Worm (Caenorhabditis elegans): ENCODE data around the gene aldo-2.

The aldo-2 gene

DNA sequence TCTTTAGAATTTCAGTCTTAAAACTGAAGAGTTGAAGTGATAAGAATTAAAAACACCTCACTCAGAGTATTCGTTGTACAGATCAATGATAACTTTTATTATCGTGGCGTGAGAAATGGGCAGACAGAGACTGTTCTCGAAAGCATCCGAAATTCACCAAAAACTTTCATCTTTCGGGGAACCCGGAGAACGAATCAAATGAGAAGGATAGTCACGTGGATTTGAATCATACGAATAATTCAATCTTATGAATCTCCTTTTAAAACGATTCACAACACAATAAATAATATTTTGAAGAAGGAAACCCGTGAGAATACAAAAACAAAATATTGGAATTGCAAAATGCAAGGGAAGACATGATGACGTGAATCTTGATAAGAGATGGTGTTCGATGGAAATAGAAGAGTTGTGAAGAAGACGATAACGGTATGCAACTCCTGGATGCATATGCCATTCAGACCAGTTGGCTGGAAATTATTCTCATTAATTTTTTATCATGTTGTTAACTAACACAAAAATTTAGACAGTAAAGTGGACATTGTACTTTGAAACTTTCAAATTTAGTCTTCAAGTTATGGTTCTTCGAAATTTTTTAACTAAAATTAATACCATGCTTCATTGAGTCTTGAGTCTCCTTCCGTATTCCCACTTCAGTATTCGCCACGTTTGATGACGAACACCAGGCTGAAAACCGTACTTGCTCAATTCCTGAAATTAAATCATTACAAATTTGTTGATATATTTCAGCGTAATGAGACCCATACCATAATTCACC lies 629 bp upstream of the aldo-2 start:
- TF ChIP-seq nhr-20 (tag; optimal IDR thresholded peaks at IDR 0.05), result peak; percentile 63
- peak; percentile 38 for TF ChIP-seq nhr-85 (tag)
- TF ChIP-seq egl-13 (tag; optimal IDR thresholded peaks at IDR 0.05), result no peak
- TF ChIP-seq snu-23 (GFP tag; optimal IDR thresholded peaks at IDR 0.05), result peak; percentile 65
- TF ChIP-seq ceh-90 (tag; optimal IDR thresholded peaks at IDR 0.05), result no peak
- no peak for TF ChIP-seq nhr-77 (tag; optimal IDR thresholded peaks at IDR 0.05)
- no peak for TF ChIP-seq lsy-2 (tag; optimal IDR thresholded peaks at IDR 0.05)
- no peak for TF ChIP-seq hlh-17 (GFP tag; optimal IDR thresholded peaks at IDR 0.05; ENCODE audit: borderline replicate concordance)
- peak; percentile 58 for TF ChIP-seq nhr-90 (tag; optimal IDR thresholded peaks at IDR 0.05; ENCODE audit: poor library complexity)
- TF ChIP-seq lin-14 (GFP tag; optimal IDR thresholded peaks at IDR 0.05), result peak; percentile 31
- peak; percentile 38 for TF ChIP-seq elt-2 (tag; optimal IDR thresholded peaks at IDR 0.05)
- TF ChIP-seq elt-3 (tag; optimal IDR thresholded peaks at IDR 0.05), result peak in 4 of 6 experiments; percentile 10 to 61 (median 28)
- peak; percentile 27 for TF ChIP-seq nhr-19 (GFP tag; conservative IDR thresholded peaks at IDR 0.05)
- no peak for TF ChIP-seq efl-1 (optimal IDR thresholded peaks at IDR 0.05)
- TF ChIP-seq efl-1 (GFP tag; optimal IDR thresholded peaks at IDR 0.05 in 1 of 2), result peak in 1 of 2 experiments; percentile 78
- TF ChIP-seq nhr-11 (tag; optimal IDR thresholded peaks at IDR 0.05), result no peak
- TF ChIP-seq mdl-1 (tag; optimal IDR thresholded peaks at IDR 0.05), result peak in 1 of 2 experiments; percentile 0
- TF ChIP-seq grh-1 (GFP tag; IDR thresholded peaks at IDR 0.05), result peak; percentile 26; the same call in 1 of the 2 replicates
- TF ChIP-seq blmp-1 (tag; optimal IDR thresholded peaks at IDR 0.05), result peak; percentile 90
- no peak for TF ChIP-seq mab-9 (GFP tag; IDR thresholded peaks at IDR 0.05)
- no peak for TF ChIP-seq ces-1 (GFP tag; optimal IDR thresholded peaks at IDR 0.05)
- TF ChIP-seq vab-15 (tag; optimal IDR thresholded peaks at IDR 0.05), result no peak
- TF ChIP-seq mep-1 (tag; optimal IDR thresholded peaks at IDR 0.05), result peak; percentile 21
- TF ChIP-seq nhr-71 (tag; optimal IDR thresholded peaks at IDR 0.05), result peak; percentile 73
- peak in 1 of 2 experiments; percentile 62 for TF ChIP-seq lin-35 (GFP tag; optimal IDR thresholded peaks at IDR 0.05)
- TF ChIP-seq pag-3 (tag; optimal IDR thresholded peaks at IDR 0.05; ENCODE audit: borderline replicate concordance, insufficient read depth), result no peak

DNA sequence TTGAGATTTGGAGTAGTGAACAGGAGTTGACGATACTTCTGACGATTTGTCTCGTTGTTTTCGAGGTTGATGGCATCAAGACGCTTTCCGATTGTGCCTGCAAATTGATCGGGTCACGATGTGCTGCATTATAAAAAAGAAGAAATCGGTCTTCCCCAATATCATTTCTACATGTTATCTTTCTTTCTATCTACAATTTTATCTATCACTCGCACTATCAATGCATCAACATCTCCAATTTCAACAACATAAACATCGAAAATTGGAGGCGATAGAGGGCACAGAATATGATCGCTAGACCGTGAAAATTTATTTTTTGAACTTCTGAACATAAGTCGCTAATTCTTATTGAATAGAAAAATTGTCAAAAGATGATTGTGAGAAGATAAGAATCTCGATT lies 720 bp downstream of the aldo-2 start:
- TF ChIP-seq efl-1 (optimal IDR thresholded peaks at IDR 0.05) (no peak), efl-1 (GFP tag; optimal IDR thresholded peaks at IDR 0.05 in 1 of 2) (peak in 1 of 2 experiments; percentile 32), lin-35 (GFP tag; optimal IDR thresholded peaks at IDR 0.05) (no peak), elt-2 (tag; optimal IDR thresholded peaks at IDR 0.05) (peak; percentile 42), fos-1 (tag; optimal IDR thresholded peaks at IDR 0.05) (no peak)

DNA sequence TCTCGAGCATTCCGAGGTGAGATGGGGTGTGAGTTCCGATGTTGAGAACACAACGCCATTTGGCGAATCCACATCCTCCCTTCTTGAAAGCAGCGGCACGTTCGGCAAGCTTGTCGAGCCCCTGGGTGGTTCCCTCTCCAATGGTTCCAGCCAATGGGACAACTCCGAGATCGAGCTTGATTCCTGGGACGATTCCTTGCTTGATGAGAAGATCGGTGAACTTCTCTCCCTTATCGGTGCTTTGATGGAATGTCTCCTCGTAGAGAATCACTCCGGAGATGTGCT lies 1.1 kb downstream of the aldo-2 start:
- TF ChIP-seq nhr-85 (tag) (peak; percentile 36), ces-1 (GFP tag; optimal IDR thresholded peaks at IDR 0.05) (no peak)

DNA sequence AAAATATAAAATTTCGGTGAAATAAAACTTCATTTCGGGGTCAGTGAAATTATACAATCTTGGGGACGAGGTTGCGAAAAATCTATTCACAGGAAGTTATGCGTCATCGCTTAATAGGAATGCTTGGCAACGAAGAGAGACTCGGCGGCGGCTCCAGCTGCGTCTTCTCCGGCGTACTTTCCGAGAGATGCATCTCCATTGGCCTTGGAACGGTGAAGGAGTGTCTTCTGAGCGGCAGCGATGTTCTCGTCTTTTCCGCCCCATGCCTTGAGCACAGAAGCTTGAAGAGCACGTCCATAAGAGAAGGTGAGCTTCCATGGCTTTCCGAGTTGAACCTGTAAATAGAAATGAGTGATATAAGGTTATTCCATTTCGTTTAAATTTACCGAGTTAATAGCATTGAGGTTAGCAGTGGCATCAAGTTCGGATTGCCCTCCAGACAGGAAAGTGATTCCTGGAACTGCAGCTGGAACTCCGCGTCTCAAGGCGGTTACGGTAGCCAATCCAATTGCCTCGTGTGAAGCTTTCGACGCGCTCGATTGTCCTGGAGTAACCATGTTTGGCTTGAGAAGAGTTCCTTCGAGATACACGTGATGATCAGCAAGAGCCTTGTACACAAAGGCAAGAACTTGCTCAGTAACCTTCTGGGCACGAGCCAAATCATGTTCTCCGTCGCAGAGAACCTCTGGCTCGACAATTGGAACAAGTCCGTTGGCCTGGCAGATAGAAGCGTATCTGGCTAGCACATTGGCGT lies 1.6 kb downstream of the aldo-2 start:
- TF ChIP-seq fos-1 (tag; optimal IDR thresholded peaks at IDR 0.05), result no peak
- no peak for TF ChIP-seq lin-35 (GFP tag; optimal IDR thresholded peaks at IDR 0.05)
- TF ChIP-seq jun-1 (tag; optimal IDR thresholded peaks at IDR 0.05), result no peak
- TF ChIP-seq efl-1 (optimal IDR thresholded peaks at IDR 0.05), result no peak
- TF ChIP-seq efl-1 (GFP tag; optimal IDR thresholded peaks at IDR 0.05 in 1 of 2), result peak in 1 of 2 experiments; percentile 77
- TF ChIP-seq unc-86 (tag; optimal IDR thresholded peaks at IDR 0.05), result no peak
- TF ChIP-seq egl-27 (tag; optimal IDR thresholded peaks at IDR 0.05), result no peak
- no peak for TF ChIP-seq elt-2 (tag; optimal IDR thresholded peaks at IDR 0.05)
- peak; percentile 19 for TF ChIP-seq dsc-1 (tag; optimal IDR thresholded peaks at IDR 0.05)

DNA sequence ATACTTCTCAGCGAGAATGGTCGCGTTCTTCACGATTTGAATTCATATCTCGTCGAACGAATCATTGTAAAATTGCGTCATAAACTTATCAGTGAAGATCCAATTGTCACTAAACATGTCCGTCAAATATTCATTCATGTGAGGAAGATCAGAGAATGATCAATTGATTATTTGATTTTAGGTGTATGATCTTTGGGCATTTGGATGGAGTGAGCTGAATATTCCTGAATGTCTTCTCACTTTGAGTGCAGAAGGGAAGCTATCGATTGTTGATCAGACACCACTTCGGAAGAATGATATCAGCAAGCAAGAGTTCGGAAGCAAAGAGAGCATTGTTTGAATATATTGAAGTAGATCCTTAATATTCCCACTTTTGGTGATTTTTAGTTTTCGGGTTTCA lies 2.2 kb downstream of the aldo-2 start:
- TF ChIP-seq ceh-82 (tag; optimal IDR thresholded peaks at IDR 0.05), result no peak
- peak; percentile 83 for TF ChIP-seq nhr-71 (tag; optimal IDR thresholded peaks at IDR 0.05)
- no peak for TF ChIP-seq ceh-63 (GFP tag; optimal IDR thresholded peaks at IDR 0.05)
- TF ChIP-seq egl-13 (tag; optimal IDR thresholded peaks at IDR 0.05), result no peak
- no peak for TF ChIP-seq zag-1 (tag; optimal IDR thresholded peaks at IDR 0.05)
- no peak for TF ChIP-seq ztf-11 (tag; optimal IDR thresholded peaks at IDR 0.05)
- TF ChIP-seq skn-1 (tag; optimal IDR thresholded peaks at IDR 0.05), result no peak
- TF ChIP-seq unc-98 (GFP tag; IDR thresholded peaks at IDR 0.05), result no peak
- TF ChIP-seq elt-3 (tag; optimal IDR thresholded peaks at IDR 0.05), result peak in 4 of 6 experiments; percentile 7 to 51 (median 35)
- TF ChIP-seq fos-1 (tag; optimal IDR thresholded peaks at IDR 0.05), result no peak
- TF ChIP-seq snpc-4 (tag; optimal IDR thresholded peaks at IDR 0.05), result no peak
- no peak for TF ChIP-seq pax-3 (tag; optimal IDR thresholded peaks at IDR 0.05)
- TF ChIP-seq snu-23 (GFP tag; optimal IDR thresholded peaks at IDR 0.05), result peak; percentile 75
- TF ChIP-seq nhr-11 (tag; optimal IDR thresholded peaks at IDR 0.05), result no peak
- TF ChIP-seq jun-1 (tag; optimal IDR thresholded peaks at IDR 0.05), result no peak
- TF ChIP-seq lin-14 (GFP tag; optimal IDR thresholded peaks at IDR 0.05), result peak; percentile 23
- no peak for TF ChIP-seq hpl-2 (GFP tag; optimal IDR thresholded peaks at IDR 0.05)

Data from whole organism, L1 larva.